Worm (Caenorhabditis elegans) whole organism, L3 larva: ENCODE data around the gene rpl-5.

Experiments
- ZK546.5 ChIP-seq: sonication (generic microtip); optimal IDR thresholded peaks from 2 replicates; lab custom pipeline; 2017; ENCODE audit warnings: missing biosample characterization, missing genetic modification characterization
- ceh-9 ChIP-seq: sonication (generic microtip); optimal IDR thresholded peaks from 2 replicates; lab custom pipeline; 2018; ENCODE audit warnings: missing biosample characterization, missing genetic modification characterization
- elt-3 ChIP-seq, 3 experiments: fragments of 150-350 bp in 1 of 3; sonication (generic microtip) in 2 of 3; optimal IDR thresholded peaks; 2 replicates in 2 of 3; 4 replicates in 1 of 3; lab custom pipeline; 2014 to 2017; ENCODE audit warnings: missing biosample characterization in 3 of 3, missing genetic modification characterization in 3 of 3
- fkh-10 ChIP-seq: sonication (generic microtip); optimal IDR thresholded peaks from 2 replicates; lab custom pipeline; 2017; ENCODE audit warnings: missing biosample characterization, missing genetic modification reagents, missing genetic modification characterization
- fos-1 ChIP-seq: fragments of 150-350 bp; optimal IDR thresholded peaks from 2 replicates; lab custom pipeline; 2014; ENCODE audit warnings: missing biosample characterization, missing genetic modification characterization
- jun-1 ChIP-seq: fragments of 150-350 bp; optimal IDR thresholded peaks from 2 replicates; lab custom pipeline; 2014; ENCODE audit warnings: missing biosample characterization, missing genetic modification reagents, missing genetic modification characterization
- nfya-1 ChIP-seq: sonication (generic microtip); optimal IDR thresholded peaks from 2 replicates; lab custom pipeline; 2017; ENCODE audit warnings: missing genetic modification characterization, mild to moderate bottlenecking, missing compliant biosample characterization, antibody characterized with exemption, moderate library complexity; ENCODE audit not compliant: insufficient read depth
- nhr-12 ChIP-seq: fragments of 150-350 bp; optimal IDR thresholded peaks from 2 replicates; lab custom pipeline; 2014; ENCODE audit warnings: missing biosample characterization, missing genetic modification characterization
- nhr-25 ChIP-seq: sonication (generic microtip); optimal IDR thresholded peaks from 2 replicates; lab custom pipeline; 2017; ENCODE audit warnings: missing biosample characterization, missing genetic modification characterization
- nhr-43 ChIP-seq: sonication (generic microtip); optimal IDR thresholded peaks from 2 replicates; lab custom pipeline; 2016; ENCODE audit warnings: mild to moderate bottlenecking, missing genetic modification characterization, missing compliant biosample characterization; ENCODE audit not compliant: poor library complexity, severe bottlenecking
- pqm-1 ChIP-seq: fragments of 150-350 bp; optimal IDR thresholded peaks from 2 replicates; lab custom pipeline; 2017; ENCODE audit warnings: missing biosample characterization, missing genetic modification characterization, inconsistent platforms
- snpc-4 ChIP-seq: fragments of 150-350 bp; optimal IDR thresholded peaks from 2 replicates; lab custom pipeline; 2014; ENCODE audit warnings: missing biosample characterization, missing genetic modification characterization
- unc-39 ChIP-seq: sonication (generic microtip); optimal IDR thresholded peaks from 4 replicates; lab custom pipeline; 2017; ENCODE audit warnings: missing biosample characterization, missing genetic modification characterization

- peak; percentile 78 for TF ChIP-seq snpc-4 (tag; lab: Kevin White, UChicago)
- no peak for TF ChIP-seq ceh-9 (tag; lab: Kevin White, UChicago)
- peak; percentile 97 for TF ChIP-seq nfya-1 (tag; lab: Kevin White, UChicago)
- TF ChIP-seq fos-1 (tag; lab: Kevin White, UChicago): no peak
- peak; percentile 66 for TF ChIP-seq jun-1 (tag; lab: Kevin White, UChicago)
- TF ChIP-seq unc-39 (tag; lab: Kevin White, UChicago): no peak
- no peak for TF ChIP-seq elt-3 (tag; optimal IDR thresholded peaks at IDR 0.05; lab: Kevin White, UChicago)
- peak; percentile 51 for TF ChIP-seq pqm-1 (tag; lab: Kevin White, UChicago)
- TF ChIP-seq fkh-10 (GFP tag; lab: Kevin White, UChicago): peak; percentile 83
- TF ChIP-seq ZK546.5 (tag; lab: Kevin White, UChicago): peak; percentile 84
- TF ChIP-seq nhr-43 (tag; lab: Kevin White, UChicago): peak; percentile 66
- TF ChIP-seq nhr-25 (tag; lab: Kevin White, UChicago): peak; percentile 94
- TF ChIP-seq nhr-12 (tag; lab: Kevin White, UChicago): no peak
Observed at ce11 chrII:8569038-8569977, at the start of gene rpl-5, which contains the start of gene col-38.
